Worm (Caenorhabditis elegans) whole organism, L1 larva: ENCODE measurements around the gene enu-3.2.

Source experiments
- dpl-1 ChIP-seq, 3 experiments: fragments of 150-350 bp in 2 of 3; sonication (generic microtip) in 1 of 3; optimal IDR thresholded peaks; 2 replicates each; lab custom pipeline; 2014 to 2017; ENCODE audit warnings: missing biosample characterization in 3 of 3, missing genetic modification characterization in 3 of 3, missing genetic modification reagents in 3 of 3
- fos-1 ChIP-seq: fragments of 150-350 bp; optimal IDR thresholded peaks from 2 replicates; lab custom pipeline; 2014; ENCODE audit warnings: missing biosample characterization, missing genetic modification characterization
- lin-15B ChIP-seq: fragments of 150-350 bp; sonication (generic microtip); optimal IDR thresholded peaks from 3 replicates; lab custom pipeline; 2014; ENCODE audit warnings: missing biosample characterization, missing genetic modification characterization
- nhr-237 ChIP-seq: fragments of 150-350 bp; optimal IDR thresholded peaks from 2 replicates; lab custom pipeline; 2014; ENCODE audit warnings: missing biosample characterization, missing genetic modification characterization

DNA sequence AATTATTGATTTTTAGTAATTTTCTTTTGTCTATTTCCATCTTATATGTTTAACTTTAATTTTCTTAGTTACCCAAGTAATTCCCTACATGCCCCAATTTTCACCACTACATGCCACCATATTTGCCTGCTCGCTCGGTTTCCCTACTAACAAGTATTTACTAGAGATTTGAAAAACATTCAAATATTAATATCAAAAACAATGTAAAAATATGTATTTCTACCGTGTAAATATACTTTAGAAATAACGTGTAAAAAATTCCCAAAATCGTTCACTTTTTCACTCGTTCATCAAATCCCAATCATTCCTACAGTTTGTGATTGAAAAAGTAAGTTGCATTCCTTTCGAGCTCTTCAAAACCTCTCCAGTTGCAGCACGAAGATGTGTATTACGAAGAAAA lies 41.6 kb upstream of the enu-3.2 start, which contains the start of gene F26A1.3:
- TF ChIP-seq lin-15B (tag; lab: Kevin White, UChicago) (no peak), dpl-1 (GFP tag; optimal IDR thresholded peaks at IDR 0.05; lab: Kevin White, UChicago) (no peak), fos-1 (tag; lab: Kevin White, UChicago) (no peak), nhr-237 (tag; lab: Kevin White, UChicago) (no peak)
